Worm (Caenorhabditis elegans): Measurements from ENCODE around the gene bus-5.

Gene bus-5

ce11 chrX:2144236-2144635, 31.3 kb upstream of the bus-5 start:
- TF ChIP-seq aha-1 (tag; optimal IDR thresholded peaks at IDR 0.05) (no peak), ceh-8 (GFP tag; optimal IDR thresholded peaks at IDR 0.05) (peak; percentile 58), nhr-71 (tag; optimal IDR thresholded peaks at IDR 0.05) (peak; percentile 54), aly-2 (tag; optimal IDR thresholded peaks at IDR 0.05) (no peak), nhr-47 (tag; optimal IDR thresholded peaks at IDR 0.05) (peak; percentile 33), egl-27 (tag; optimal IDR thresholded peaks at IDR 0.05) (no peak), fkh-8 (tag; optimal IDR thresholded peaks at IDR 0.05) (peak; percentile 85), lin-14 (GFP tag; optimal IDR thresholded peaks at IDR 0.05) (peak; percentile 5), nhr-19 (GFP tag; conservative IDR thresholded peaks at IDR 0.05) (no peak), lin-39 (tag; optimal IDR thresholded peaks at IDR 0.05) (no peak), dsc-1 (tag; optimal IDR thresholded peaks at IDR 0.05) (peak; percentile 23)

- TF ChIP-seq dpl-1 (GFP tag; optimal IDR thresholded peaks at IDR 0.05) (no peak), skn-1 (tag; optimal IDR thresholded peaks at IDR 0.05) (peak; percentile 42), ceh-82 (tag; optimal IDR thresholded peaks at IDR 0.05) (peak in 1 of 3 experiments; percentile 41), hlh-17 (GFP tag; optimal IDR thresholded peaks at IDR 0.05; ENCODE audit: borderline replicate concordance) (no peak), C04F5.9 (tag; optimal IDR thresholded peaks at IDR 0.05) (no peak), fkh-10 (GFP tag; optimal IDR thresholded peaks at IDR 0.05) (no peak), fkh-4 (tag; optimal IDR thresholded peaks at IDR 0.05; ENCODE audit: borderline replicate concordance) (no peak), lin-14 (GFP tag; optimal IDR thresholded peaks at IDR 0.05) (peak; percentile 49), sox-4 (tag; optimal IDR thresholded peaks at IDR 0.05) (no peak), ces-1 (GFP tag; optimal IDR thresholded peaks at IDR 0.05) (no peak), grh-1 (GFP tag; IDR thresholded peaks at IDR 0.05) (no peak), nhr-28 (tag; optimal IDR thresholded peaks at IDR 0.05) (no peak), snu-23 (GFP tag; optimal IDR thresholded peaks at IDR 0.05) (peak; percentile 12), unc-130 (tag; optimal IDR thresholded peaks at IDR 0.05) (no peak), unc-86 (tag; optimal IDR thresholded peaks at IDR 0.05) (no peak)
Observed at ce11 chrX:2140610-2141009, 27.7 kb upstream of the bus-5 start.

- TF ChIP-seq skn-1 (tag; optimal IDR thresholded peaks at IDR 0.05), result peak; percentile 19
- TF ChIP-seq elt-2 (tag; optimal IDR thresholded peaks at IDR 0.05), result no peak
- peak; percentile 17 for TF ChIP-seq snu-23 (GFP tag; optimal IDR thresholded peaks at IDR 0.05)
- peak; percentile 91 for TF ChIP-seq fkh-10 (GFP tag; optimal IDR thresholded peaks at IDR 0.05)
- no peak for TF ChIP-seq unc-130 (tag; optimal IDR thresholded peaks at IDR 0.05)
- no peak for TF ChIP-seq lin-35 (GFP tag; optimal IDR thresholded peaks at IDR 0.05)
- TF ChIP-seq nhr-71 (tag; optimal IDR thresholded peaks at IDR 0.05), result peak; percentile 34
- no peak for TF ChIP-seq nhr-28 (tag; optimal IDR thresholded peaks at IDR 0.05)
- TF ChIP-seq lin-14 (GFP tag; optimal IDR thresholded peaks at IDR 0.05), result peak; percentile 86
- no peak for TF ChIP-seq zag-1 (tag; optimal IDR thresholded peaks at IDR 0.05)
- TF ChIP-seq efl-1 (optimal IDR thresholded peaks at IDR 0.05), result no peak
- TF ChIP-seq efl-1 (GFP tag; optimal IDR thresholded peaks at IDR 0.05 in 1 of 2), result peak in 1 of 2 experiments; percentile 40
- TF ChIP-seq lsy-2 (tag; optimal IDR thresholded peaks at IDR 0.05), result peak in 1 of 2 experiments; percentile 27
- TF ChIP-seq dsc-1 (tag; optimal IDR thresholded peaks at IDR 0.05), result peak; percentile 15
Observed at ce11 chrX:2138923-2139322, 26.0 kb upstream of the bus-5 start.

ce11 chrX:2136937-2137336, 24.0 kb upstream of the bus-5 start:
- no peak for TF ChIP-seq snpc-4 (tag; optimal IDR thresholded peaks at IDR 0.05)
- peak; percentile 32 for TF ChIP-seq lin-14 (GFP tag; optimal IDR thresholded peaks at IDR 0.05)

ce11 chrX:2131650-2132049, 18.7 kb upstream of the bus-5 start, which contains the start of gene F53B1.9:
F53B1.9 (minus strand) TSS chrX:2131844.
- TF ChIP-seq swsn-7 (tag; optimal IDR thresholded peaks at IDR 0.05), result no peak
- no peak for TF ChIP-seq C04F5.9 (tag; optimal IDR thresholded peaks at IDR 0.05)
- TF ChIP-seq aly-2 (tag; optimal IDR thresholded peaks at IDR 0.05), result no peak
- peak; percentile 69 for TF ChIP-seq lin-14 (GFP tag; optimal IDR thresholded peaks at IDR 0.05)
- no peak for TF ChIP-seq grh-1 (GFP tag; IDR thresholded peaks at IDR 0.05)

Measured in whole organism, L1 larva.